Fruit fly (Drosophila melanogaster): ENCODE results near the gene MnM.
A peak's percentile ranks its signal among the peaks of the same experiment; 100 is the strongest.

The MnM gene

DNA sequence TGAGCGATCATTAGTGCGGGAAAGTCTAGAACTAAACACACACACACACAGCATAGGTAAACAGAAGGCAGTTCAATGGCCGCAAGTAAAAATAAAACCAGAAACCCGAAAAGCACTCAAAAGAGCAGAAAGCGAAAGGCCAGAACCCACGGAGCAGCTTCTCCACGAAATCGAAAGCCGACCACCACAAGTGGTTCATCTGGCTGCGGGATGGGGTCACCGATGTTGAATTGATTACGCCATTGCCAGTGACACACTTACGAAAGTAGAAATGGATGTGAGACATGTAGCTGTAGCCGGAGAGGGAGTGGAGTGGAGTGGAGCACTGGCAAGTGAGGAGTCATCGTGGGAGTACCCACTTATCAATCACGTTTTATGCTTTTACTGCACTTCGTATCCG, 37.0 kb downstream of the MnM start (continued):
- peak; percentile 9; the same call in 1 of the 3 replicates for TF ChIP-seq zfh1 (GFP tag; IDR thresholded peaks at IDR 0.05)
- TF ChIP-seq lola (GFP tag; optimal IDR thresholded peaks at IDR 0.05), result peak in 1 of 3 experiments; percentile 33
- TF ChIP-seq B-H2 (GFP tag; optimal IDR thresholded peaks at IDR 0.05), result no peak
- peak; percentile 85 for TF ChIP-seq CG10431 (GFP tag; optimal IDR thresholded peaks at IDR 0.05)
- TF ChIP-seq CG1832 (GFP tag; optimal IDR thresholded peaks at IDR 0.05), result no peak
- no peak for TF ChIP-seq CG9609 (GFP tag; optimal IDR thresholded peaks at IDR 0.05)
- no peak for TF ChIP-seq nmo (GFP tag; optimal IDR thresholded peaks at IDR 0.05)
- peak; percentile 7 for TF ChIP-seq Lhr (GFP tag; optimal IDR thresholded peaks at IDR 0.05)
- peak; percentile 33 for TF ChIP-seq twi (tag; optimal IDR thresholded peaks at IDR 0.05)
- TF ChIP-seq tll (GFP tag; optimal IDR thresholded peaks at IDR 0.05), result no peak
- TF ChIP-seq otp (GFP tag; IDR thresholded peaks at IDR 0.05), result peak; percentile 11; the same call in 1 of the 3 replicates
- peak in 1 of 2 experiments; percentile 88 for TF ChIP-seq Hr78 (GFP tag; optimal IDR thresholded peaks at IDR 0.05)
- no peak for TF ChIP-seq E2f2 (GFP tag; IDR thresholded peaks at IDR 0.05)
- no peak for TF ChIP-seq Oli (tag; optimal IDR thresholded peaks at IDR 0.05)
- TF ChIP-seq lov (optimal IDR thresholded peaks at IDR 0.05), result no peak
- no peak for TF ChIP-seq lov (GFP tag; IDR thresholded peaks at IDR 0.05)
- TF ChIP-seq Meics (GFP tag; optimal IDR thresholded peaks at IDR 0.05), result no peak
- peak; percentile 50 for TF ChIP-seq gsb-n (tag; optimal IDR thresholded peaks at IDR 0.05)
- TF ChIP-seq maf-S (GFP tag; optimal IDR thresholded peaks at IDR 0.05), result no peak
- no peak for TF ChIP-seq CG2120 (GFP tag; optimal IDR thresholded peaks at IDR 0.05)
- no peak for TF ChIP-seq CG12942 (GFP tag; optimal IDR thresholded peaks at IDR 0.05)
- TF ChIP-seq CG15601 (tag; optimal IDR thresholded peaks at IDR 0.05), result peak; percentile 76
- no peak for TF ChIP-seq CG2678 (tag; optimal IDR thresholded peaks at IDR 0.05)
- no peak for TF ChIP-seq Dip3 (GFP tag; optimal IDR thresholded peaks at IDR 0.05)
- no peak for TF ChIP-seq Sin3A (optimal IDR thresholded peaks at IDR 0.05)
- TF ChIP-seq ERR (GFP tag; optimal IDR thresholded peaks at IDR 0.05), result no peak
- peak; percentile 39 for TF ChIP-seq Sry-β (GFP tag; optimal IDR thresholded peaks at IDR 0.05)
- TF ChIP-seq CG1529 (GFP tag; optimal IDR thresholded peaks at IDR 0.05), result peak; percentile 4
- TF ChIP-seq Neu2 (GFP tag; optimal IDR thresholded peaks at IDR 0.05; ENCODE audit: borderline replicate concordance), result no peak
- 0 out of 2 replicates have a peak, but pooled peaks have one; percentile 44 for TF ChIP-seq ara (GFP tag; IDR thresholded peaks at IDR 0.05)
- peak; percentile 58 for TF ChIP-seq CG14710 (tag; optimal IDR thresholded peaks at IDR 0.05)
- TF ChIP-seq Dbx (GFP tag; IDR thresholded peaks at IDR 0.05), result no peak
- no peak for TF ChIP-seq Med (GFP tag)
- TF ChIP-seq pzg (GFP tag; optimal IDR thresholded peaks at IDR 0.05), result no peak
- TF ChIP-seq CG6254 (GFP tag; optimal IDR thresholded peaks at IDR 0.05), result peak; percentile 64
- 0 out of 2 replicates have a peak, but pooled peaks have one; percentile 10 for TF ChIP-seq CG3847 (GFP tag; IDR thresholded peaks at IDR 0.05)
- peak; percentile 87 for TF ChIP-seq kni (GFP tag; optimal IDR thresholded peaks at IDR 0.05)
- peak; percentile 14 for TF ChIP-seq CG10979 (tag; optimal IDR thresholded peaks at IDR 0.05)
- no peak for TF ChIP-seq hb (GFP tag; IDR thresholded peaks at IDR 0.05; ENCODE audit: partially characterized antibody)
- peak; percentile 1 for TF ChIP-seq dmrt11E (tag; optimal IDR thresholded peaks at IDR 0.05)
- TF ChIP-seq fd64A (GFP tag; optimal IDR thresholded peaks at IDR 0.05), result peak; percentile 35
- TF ChIP-seq sr (GFP tag; IDR thresholded peaks at IDR 0.05), result no peak
- no peak for TF ChIP-seq CG34422 (GFP tag; IDR thresholded peaks at IDR 0.05)
- no peak for TF ChIP-seq CG9727 (GFP tag; optimal IDR thresholded peaks at IDR 0.05)
- no peak for TF ChIP-seq hth (optimal IDR thresholded peaks at IDR 0.05)
- TF ChIP-seq CG12236 (GFP tag; optimal IDR thresholded peaks at IDR 0.05), result no peak
- TF ChIP-seq CG11247 (GFP tag; IDR thresholded peaks at IDR 0.05), result 0 out of 2 replicates have a peak, but pooled peaks have one; percentile 32
- TF ChIP-seq chif (GFP tag; optimal IDR thresholded peaks at IDR 0.05), result no peak
- no peak for TF ChIP-seq ash1 (GFP tag; optimal IDR thresholded peaks at IDR 0.05)
- no peak for TF ChIP-seq sd (tag; optimal IDR thresholded peaks at IDR 0.05)
- TF ChIP-seq CG6765 (GFP tag; optimal IDR thresholded peaks at IDR 0.05), result no peak
